Worm (Caenorhabditis elegans) whole organism, L3 larva: Measurements from ENCODE around the gene C07A12.18.
A peak's percentile ranks its signal among the peaks of the same experiment; 100 is the strongest.

ENCODE experiments used
- R02D3.7 ChIP-seq: fragments of 150-350 bp; optimal IDR thresholded peaks from 2 replicates; lab custom pipeline; 2014; ENCODE audit warnings: missing biosample characterization, missing genetic modification characterization
- lin-39 ChIP-seq: fragments of 150-350 bp; optimal IDR thresholded peaks from 2 replicates; lab custom pipeline; 2018; ENCODE audit warnings: missing biosample characterization, missing genetic modification reagents, missing genetic modification characterization
- lsy-12 ChIP-seq: sonication (generic microtip); optimal IDR thresholded peaks from 2 replicates; lab custom pipeline; 2016; ENCODE audit warnings: mild to moderate bottlenecking, missing genetic modification characterization, missing compliant biosample characterization
- mml-1 ChIP-seq: fragments of 150-350 bp; sonication (generic microtip); optimal IDR thresholded peaks from 3 replicates; lab custom pipeline; 2014; ENCODE audit warnings: missing biosample characterization, missing genetic modification characterization
- nhr-25 ChIP-seq: sonication (generic microtip); optimal IDR thresholded peaks from 2 replicates; lab custom pipeline; 2017; ENCODE audit warnings: missing biosample characterization, missing genetic modification characterization
- pha-4 ChIP-seq: fragments of 150-350 bp; optimal IDR thresholded peaks from 2 replicates; lab custom pipeline; 2014; ENCODE audit warnings: missing biosample characterization, missing genetic modification reagents, missing genetic modification characterization
- snpc-4 ChIP-seq: fragments of 150-350 bp; optimal IDR thresholded peaks from 2 replicates; lab custom pipeline; 2014; ENCODE audit warnings: missing biosample characterization, missing genetic modification characterization
- unc-62 ChIP-seq: fragments of 150-350 bp; sonication (generic microtip); optimal IDR thresholded peaks from 4 replicates; lab custom pipeline; 2014; ENCODE audit warnings: missing biosample characterization, missing genetic modification reagents, missing genetic modification characterization

DNA sequence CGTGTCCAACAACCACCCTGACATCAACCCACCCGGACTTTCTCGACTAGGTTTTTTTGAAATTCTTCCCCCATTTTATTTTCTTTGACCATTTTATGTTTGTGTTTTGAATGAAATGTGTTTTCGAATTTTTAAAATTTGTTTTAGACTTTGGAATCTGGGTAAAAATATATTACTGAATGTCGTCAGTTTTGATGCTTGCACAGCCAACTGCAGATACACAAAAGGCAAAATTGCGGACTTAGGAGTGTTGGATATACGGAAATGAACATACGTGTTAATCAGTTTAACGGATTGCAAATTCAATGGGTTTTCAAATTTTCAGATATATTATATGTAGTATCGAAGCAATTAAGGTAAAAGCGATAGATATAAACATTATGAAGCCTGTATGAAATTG is 32.9 kb downstream of the C07A12.18 start:
- TF ChIP-seq R02D3.7 (tag; lab: Kevin White, UChicago) (no peak), snpc-4 (tag; lab: Kevin White, UChicago) (no peak), lin-39 (no peak), nhr-25 (tag; lab: Kevin White, UChicago) (no peak), pha-4 (peak; percentile 29), mml-1 (tag; lab: Kevin White, UChicago) (no peak), lsy-12 (tag; lab: Kevin White, UChicago) (no peak), unc-62 (GFP tag; lab: Kevin White, UChicago) (no peak)
